Worm (Caenorhabditis elegans): ENCODE data around the gene C26B9.3.

C26B9.3 gene

DNA sequence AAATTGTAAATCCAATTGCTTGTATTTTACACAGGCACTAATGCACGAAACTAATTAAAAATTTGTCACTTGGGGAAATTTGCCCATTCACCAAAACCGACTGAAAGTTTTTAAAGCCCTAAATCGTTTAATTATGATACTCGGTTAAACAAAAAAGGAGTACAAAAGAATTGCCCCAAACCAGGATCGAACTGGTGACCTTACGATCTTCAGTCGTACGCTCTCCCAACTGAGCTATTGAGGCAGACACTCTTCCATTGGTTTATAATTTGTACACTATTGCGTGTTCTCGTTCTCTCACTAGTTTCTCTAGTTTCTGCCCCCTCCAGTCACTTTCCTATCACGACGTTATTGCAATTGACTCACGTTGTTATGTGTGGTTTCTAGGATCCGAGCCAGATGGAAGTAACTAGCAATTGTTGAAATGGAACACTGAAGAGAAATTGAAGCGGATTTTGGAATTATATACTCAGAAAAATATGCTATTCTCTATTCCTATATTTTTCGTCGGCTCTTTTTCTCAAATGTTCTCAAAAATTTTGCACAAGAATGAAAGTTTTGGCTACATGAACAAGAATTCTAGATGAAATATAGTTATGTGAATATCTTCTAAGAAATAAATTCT lies 18.8 kb upstream of the C26B9.3 start (continued):
- TF ChIP-seq nhr-48 (tag; optimal IDR thresholded peaks at IDR 0.05), result peak; percentile 53
- TF ChIP-seq daf-12 (tag; optimal IDR thresholded peaks at IDR 0.05), result no peak
- TF ChIP-seq Y105C5A.15 (GFP tag; IDR thresholded peaks at IDR 0.05), result no peak; the same call in 1 of the 2 replicates
- peak; percentile 42 for TF ChIP-seq hlh-30 (tag; optimal IDR thresholded peaks at IDR 0.05; ENCODE audit: insufficient read depth)
- peak; percentile 77 for TF ChIP-seq daf-19 (GFP tag; conservative IDR thresholded peaks at IDR 0.05)
- TF ChIP-seq egl-27 (tag; optimal IDR thresholded peaks at IDR 0.05), result no peak
- no peak for TF ChIP-seq mes-2 (tag; optimal IDR thresholded peaks at IDR 0.05; ENCODE audit: poor library complexity, severe bottlenecking)
- TF ChIP-seq ceh-28 (tag; optimal IDR thresholded peaks at IDR 0.05), result no peak
- no peak for TF ChIP-seq ceh-62 (tag; optimal IDR thresholded peaks at IDR 0.05)
- TF ChIP-seq ceh-44 (GFP tag; IDR thresholded peaks at IDR 0.05), result no peak
- peak; percentile 33; the same call in 1 of the 2 replicates for TF ChIP-seq mdt-29 (GFP tag; IDR thresholded peaks at IDR 0.05)
- no peak for TF ChIP-seq zip-11 (GFP tag; IDR thresholded peaks at IDR 0.05)
- TF ChIP-seq fkh-10 (GFP tag; optimal IDR thresholded peaks at IDR 0.05), result no peak
- TF ChIP-seq set-16 (GFP tag; IDR thresholded peaks at IDR 0.05), result no peak
- peak in 1 of 2 experiments; percentile 96 for TF ChIP-seq unc-62 (GFP tag; optimal IDR thresholded peaks at IDR 0.05 in 1 of 2)
- TF ChIP-seq unc-62 (tag; optimal IDR thresholded peaks at IDR 0.05), result no peak
- no peak for TF ChIP-seq lsy-2 (tag; optimal IDR thresholded peaks at IDR 0.05)
- no peak for TF ChIP-seq zfp-2 (tag; optimal IDR thresholded peaks at IDR 0.05)
- no peak for TF ChIP-seq lin-38 (GFP tag; IDR thresholded peaks at IDR 0.05)
- TF ChIP-seq gei-8 (GFP tag; optimal IDR thresholded peaks at IDR 0.05), result peak; percentile 65
- TF ChIP-seq D1046.2 (GFP tag; IDR thresholded peaks at IDR 0.05), result no peak
- TF ChIP-seq ZK546.5 (tag; optimal IDR thresholded peaks at IDR 0.05), result no peak
- no peak for TF ChIP-seq F49E8.2 (tag; optimal IDR thresholded peaks at IDR 0.05; ENCODE audit: borderline replicate concordance)
- no peak for TF ChIP-seq tag-97 (GFP tag; IDR thresholded peaks at IDR 0.05)
- no peak for TF ChIP-seq unc-39 (tag; optimal IDR thresholded peaks at IDR 0.05)
- TF ChIP-seq madf-5 (GFP tag; IDR thresholded peaks at IDR 0.05), result 0 out of 4 replicates have a peak, but pooled peaks of 1 of the 2 experiments have one; percentile 53

ce11 chrX:5321563-5321962 lies 16.5 kb upstream of the C26B9.3 start:
- TF ChIP-seq madf-5 (GFP tag; IDR thresholded peaks at IDR 0.05) (no peak), Y105C5A.15 (GFP tag; IDR thresholded peaks at IDR 0.05) (no peak), lin-13 (GFP tag; optimal IDR thresholded peaks at IDR 0.05) (no peak), F10B5.3 (tag; optimal IDR thresholded peaks at IDR 0.05) (no peak), nhr-41 (GFP tag; IDR thresholded peaks at IDR 0.05) (no peak), nhr-10 (tag; optimal IDR thresholded peaks at IDR 0.05) (no peak), lsy-2 (tag; optimal IDR thresholded peaks at IDR 0.05) (no peak), nhr-77 (tag; optimal IDR thresholded peaks at IDR 0.05) (no peak), ztf-7 (tag; optimal IDR thresholded peaks at IDR 0.05) (no peak), ama-1 (optimal IDR thresholded peaks at IDR 0.05) (no peak), mxl-3 (GFP tag; optimal IDR thresholded peaks at IDR 0.05) (no peak), nhr-111 (GFP tag; optimal IDR thresholded peaks at IDR 0.05) (no peak), hif-1 (tag; optimal IDR thresholded peaks at IDR 0.05) (no peak), ces-1 (GFP tag; optimal IDR thresholded peaks at IDR 0.05) (no peak), tra-1 (GFP tag; IDR thresholded peaks at IDR 0.05) (no peak), lin-38 (GFP tag; IDR thresholded peaks at IDR 0.05) (no peak), zfp-2 (tag; optimal IDR thresholded peaks at IDR 0.05) (no peak), pha-4 (GFP tag; IDR thresholded peaks at IDR 0.05) (no peak), pha-4 (tag; optimal IDR thresholded peaks at IDR 0.05) (no peak), mes-2 (tag; optimal IDR thresholded peaks at IDR 0.05; ENCODE audit: poor library complexity, severe bottlenecking) (no peak)

Measured in whole organism, L4 larva.